Fruit fly (Drosophila melanogaster): ENCODE results near the gene CG15385.

Gene CG15385

DNA sequence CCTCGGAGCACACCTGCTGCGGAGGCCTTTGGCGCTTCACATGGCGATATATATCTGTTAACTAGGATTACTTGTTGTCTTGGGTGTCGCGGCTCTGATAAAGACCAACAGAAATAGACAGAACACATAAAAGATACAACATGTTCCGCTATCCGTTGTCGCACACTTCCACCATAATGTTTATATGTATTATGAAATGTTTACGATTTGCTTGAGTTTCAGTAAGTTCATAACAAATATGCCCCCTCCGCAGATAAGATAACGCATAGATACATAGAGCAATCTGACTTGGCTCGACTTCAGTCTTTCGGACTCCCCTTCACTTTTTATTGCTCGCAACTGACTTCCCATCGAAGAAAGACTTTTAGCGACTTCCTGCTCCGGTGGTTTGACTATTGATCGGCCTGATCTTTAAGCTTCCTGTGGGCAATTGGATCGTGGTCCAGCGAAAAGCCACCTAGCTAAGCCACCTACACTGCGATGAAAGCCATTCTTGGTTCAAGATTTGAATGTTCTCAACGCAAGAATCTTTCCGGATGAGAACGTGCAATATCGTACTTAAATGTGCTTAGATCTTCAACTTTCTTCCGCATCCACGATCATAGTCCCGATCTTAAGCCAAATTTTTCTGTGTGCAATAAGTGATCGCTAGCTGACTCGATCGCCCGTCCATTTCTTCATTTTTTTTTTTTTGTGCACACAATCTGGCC lies 44.0 kb downstream of the CG15385 start (continued):
- peak; percentile 31; the same call in 1 of the 3 replicates for TF ChIP-seq so (GFP tag; IDR thresholded peaks at IDR 0.05)
- no peak for TF ChIP-seq hkb (optimal IDR thresholded peaks at IDR 0.05)
- TF ChIP-seq hkb (GFP tag; IDR thresholded peaks at IDR 0.05) = peak; percentile 46
- TF ChIP-seq Mad (GFP tag; optimal IDR thresholded peaks at IDR 0.05) = no peak
- TF ChIP-seq Xrp1 (GFP tag; IDR thresholded peaks at IDR 0.05) = peak; percentile 32; the same call in 1 of the 2 replicates
- TF ChIP-seq psq (GFP tag; optimal IDR thresholded peaks at IDR 0.05) = no peak
- peak; percentile 31 for TF ChIP-seq CG17359 (tag; optimal IDR thresholded peaks at IDR 0.05)
- no peak for TF ChIP-seq NK7.1 (GFP tag; optimal IDR thresholded peaks at IDR 0.05)
- peak; percentile 19 for TF ChIP-seq cwo (GFP tag; optimal IDR thresholded peaks at IDR 0.05)
- peak; percentile 73 for TF ChIP-seq wek (GFP tag; optimal IDR thresholded peaks at IDR 0.05)
- TF ChIP-seq nerfin-1 (tag; optimal IDR thresholded peaks at IDR 0.05) = peak; percentile 10
- peak; percentile 73 for TF ChIP-seq fd64A (GFP tag; optimal IDR thresholded peaks at IDR 0.05)
- TF ChIP-seq CG11504 (tag; optimal IDR thresholded peaks at IDR 0.05) = peak; percentile 7
- TF ChIP-seq Taf1 (GFP tag; IDR thresholded peaks at IDR 0.05) = no peak
- TF ChIP-seq Meics (GFP tag; optimal IDR thresholded peaks at IDR 0.05) = peak; percentile 40
- TF ChIP-seq CG12219 (GFP tag; optimal IDR thresholded peaks at IDR 0.05) = peak; percentile 63
- TF ChIP-seq CG1529 (GFP tag; optimal IDR thresholded peaks at IDR 0.05) = peak; percentile 17
- peak; percentile 40 for TF ChIP-seq CG34376 (GFP tag; optimal IDR thresholded peaks at IDR 0.05)
- peak; percentile 75 for TF ChIP-seq salm (tag; optimal IDR thresholded peaks at IDR 0.05)
- peak; percentile 67 for TF ChIP-seq odd (GFP tag; optimal IDR thresholded peaks at IDR 0.05)
- peak; percentile 13 for TF ChIP-seq CG2712 (tag; optimal IDR thresholded peaks at IDR 0.05)
- TF ChIP-seq CG2678 (tag; optimal IDR thresholded peaks at IDR 0.05) = peak; percentile 67
- no peak for TF ChIP-seq CkIIα-i1 (GFP tag; IDR thresholded peaks at IDR 0.05)
- TF ChIP-seq ind (GFP tag; optimal IDR thresholded peaks at IDR 0.05) = no peak
- no peak for TF ChIP-seq bowl (GFP tag; IDR thresholded peaks at IDR 0.05)
- TF ChIP-seq Hey (tag; optimal IDR thresholded peaks at IDR 0.05) = peak; percentile 26
- peak; percentile 40 for TF ChIP-seq run (tag; optimal IDR thresholded peaks at IDR 0.05)
- TF ChIP-seq CG14050 (GFP tag; IDR thresholded peaks at IDR 0.05) = no peak
- peak; percentile 54 for TF ChIP-seq CG3281 (GFP tag; optimal IDR thresholded peaks at IDR 0.05)
- TF ChIP-seq Sox100B (GFP tag; optimal IDR thresholded peaks at IDR 0.05) = peak; percentile 20
- peak; percentile 68; the same call in 1 of the 3 replicates for TF ChIP-seq ci (GFP tag; IDR thresholded peaks at IDR 0.05)
- TF ChIP-seq Atf6 (GFP tag; IDR thresholded peaks at IDR 0.05) = peak; percentile 31; the same call in 1 of the 2 replicates
- peak; percentile 52 for TF ChIP-seq CG12769 (tag; optimal IDR thresholded peaks at IDR 0.05)
- peak; percentile 22 for TF ChIP-seq org-1 (GFP tag; optimal IDR thresholded peaks at IDR 0.05)
- peak; percentile 7 for TF ChIP-seq pros (GFP tag; optimal IDR thresholded peaks at IDR 0.05)
- TF ChIP-seq Kr (GFP tag; optimal IDR thresholded peaks at IDR 0.05) = peak; percentile 40
- TF ChIP-seq PHDP (tag; optimal IDR thresholded peaks at IDR 0.05) = peak; percentile 41
- TF ChIP-seq ac (GFP tag; optimal IDR thresholded peaks at IDR 0.05) = peak; percentile 4
- peak; percentile 48 for TF ChIP-seq scrt (GFP tag; optimal IDR thresholded peaks at IDR 0.05)
- TF ChIP-seq nau (GFP tag; optimal IDR thresholded peaks at IDR 0.05) = peak; percentile 16
- TF ChIP-seq CG13894 (tag; optimal IDR thresholded peaks at IDR 0.05) = peak; percentile 40
- TF ChIP-seq CG6254 (GFP tag; optimal IDR thresholded peaks at IDR 0.05) = peak; percentile 49
- peak; percentile 49 for TF ChIP-seq CG17912 (GFP tag; optimal IDR thresholded peaks at IDR 0.05)
- peak; percentile 12 for TF ChIP-seq Fer3 (tag; optimal IDR thresholded peaks at IDR 0.05)
- peak; percentile 57 for TF ChIP-seq CG31365 (tag; optimal IDR thresholded peaks at IDR 0.05)
- TF ChIP-seq CG4328 (GFP tag; optimal IDR thresholded peaks at IDR 0.05) = peak; percentile 33
- peak; percentile 38 for TF ChIP-seq CG1603 (tag; optimal IDR thresholded peaks at IDR 0.05)
- TF ChIP-seq sug (tag; optimal IDR thresholded peaks at IDR 0.05) = peak; percentile 55
- 0 out of 2 replicates have a peak, but pooled peaks have one; percentile 6 for TF ChIP-seq Lim3 (GFP tag; IDR thresholded peaks at IDR 0.05)
